Fruit fly (Drosophila melanogaster): ENCODE data around the gene CG18858.

dm6 chr2L:20428382-20428755 lies 30.5 kb downstream of the CG18858 start:
- TF ChIP-seq fd85E (GFP tag; optimal IDR thresholded peaks at IDR 0.05): no peak
- no peak for TF ChIP-seq fkh (GFP tag; optimal IDR thresholded peaks at IDR 0.05)

All from whole organism, prepupa.